Worm (Caenorhabditis elegans) whole organism, L4/young adult: ENCODE data around the gene dnj-15.
"Not testable (repeated sequence)": the region's sequence is repeated elsewhere in the genome, so short reads cannot be mapped to it uniquely, and the experiment has no call there.

Experiments
- W03F9.2 ChIP-seq: fragments of 150-350 bp; optimal IDR thresholded peaks from 2 replicates; lab custom pipeline; 2014; ENCODE audit warnings: missing biosample characterization, missing genetic modification characterization
- dao-5 ChIP-seq: sonication (generic microtip); optimal IDR thresholded peaks from 2 replicates; lab custom pipeline; 2016; ENCODE audit warnings: missing genotype, missing genetic modification characterization, moderate library complexity, missing compliant biosample characterization
- him-1 ChIP-seq: sonication (generic microtip); optimal IDR thresholded peaks from 2 replicates; lab custom pipeline; 2016; ENCODE audit warnings: missing genotype, missing genetic modification reagents, missing genetic modification characterization, missing compliant biosample characterization

Gene dnj-15

ce11 chrIV:4167296-4167695 is 8.9 kb upstream of the dnj-15 start:
- TF ChIP-seq W03F9.2 (tag; lab: Kevin White, UChicago) (no peak), dao-5 (no peak), him-1 (tag; lab: Kevin White, UChicago) (no peak)

DNA sequence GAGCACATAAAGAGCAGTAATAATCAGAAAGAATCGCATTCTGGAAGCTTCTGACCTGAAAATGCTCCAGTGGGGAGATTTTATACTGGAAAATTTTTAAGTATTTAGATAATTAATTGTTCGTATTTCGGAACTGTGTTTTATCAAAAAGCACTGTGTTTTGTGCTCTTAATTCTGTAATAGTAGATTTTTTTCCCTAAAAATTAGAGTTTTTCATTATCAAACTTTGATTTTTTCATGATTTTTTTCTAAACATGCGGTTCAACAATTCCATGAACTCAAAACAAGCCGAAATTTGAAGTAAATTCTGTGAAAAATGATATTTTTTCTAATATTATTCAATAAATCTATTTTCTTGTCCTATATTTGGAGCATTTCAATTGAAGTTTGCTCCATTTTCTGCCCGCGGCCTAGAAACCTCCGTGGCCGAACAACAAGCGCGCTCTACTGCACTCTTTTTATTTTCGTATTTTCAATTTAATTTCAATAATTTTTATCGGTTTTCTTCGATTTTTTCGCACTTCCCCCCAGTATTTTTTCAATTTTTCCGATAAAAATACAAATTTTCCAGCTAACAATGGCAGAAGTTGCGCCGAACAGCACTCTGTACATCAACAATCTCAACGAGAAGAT is 4.5 kb upstream of the dnj-15 start, which contains the start of the genes K08D10.13 and rnp-2:
TSS of gene K08D10.13 (minus strand) at position 51 of the 633 bp plus-strand sequence.
TSS of gene rnp-2 (plus strand) at position 546 of the 633 bp plus-strand sequence.
- TF ChIP-seq W03F9.2 (tag; lab: Kevin White, UChicago) = peak; percentile 64
- TF ChIP-seq dao-5 = no peak

- TF ChIP-seq him-1 (tag; lab: Kevin White, UChicago) = no peak
- TF ChIP-seq dao-5 = no peak
- TF ChIP-seq W03F9.2 (tag; lab: Kevin White, UChicago) = no peak
These were observed 3.9 kb upstream of the dnj-15 start for ce11 chrIV:4172242-4172641.

DNA sequence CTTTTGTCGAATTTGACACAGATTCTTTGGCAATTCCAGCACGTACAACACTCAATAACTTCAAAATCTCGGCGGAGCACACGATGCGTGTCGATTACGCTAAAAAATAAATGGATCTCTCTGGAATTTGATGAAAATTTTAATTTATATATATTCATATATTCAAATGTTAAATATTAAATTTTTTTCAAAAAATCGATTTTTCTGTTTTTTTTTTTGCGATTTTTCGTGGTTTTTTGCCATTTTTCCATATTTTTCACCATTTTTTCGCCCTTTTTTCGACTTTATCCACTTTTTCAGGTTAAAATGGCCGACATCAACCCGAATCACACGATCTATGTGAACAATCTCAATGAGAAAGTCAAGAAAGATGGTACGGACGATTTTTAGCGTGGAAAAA is 2.4 kb upstream of the dnj-15 start, which contains the start of gene rnp-3:
TSS of gene rnp-3 (plus strand) at position 301 of the 400 bp plus-strand sequence.
- no peak for TF ChIP-seq W03F9.2 (tag; lab: Kevin White, UChicago)
- TF ChIP-seq him-1 (tag; lab: Kevin White, UChicago) = no peak
- TF ChIP-seq dao-5 = no peak

- TF ChIP-seq him-1 (tag; lab: Kevin White, UChicago) (no peak), W03F9.2 (tag; lab: Kevin White, UChicago) (no peak), dao-5 (no peak)
These were observed 471 bp downstream of the dnj-15 start for ce11 chrIV:4176659-4177058.

ce11 chrIV:4177560-4177959 is 1.4 kb downstream of the dnj-15 start:
- TF ChIP-seq dao-5 (no peak), him-1 (tag; lab: Kevin White, UChicago) (no peak), W03F9.2 (tag; lab: Kevin White, UChicago) (no peak)

DNA sequence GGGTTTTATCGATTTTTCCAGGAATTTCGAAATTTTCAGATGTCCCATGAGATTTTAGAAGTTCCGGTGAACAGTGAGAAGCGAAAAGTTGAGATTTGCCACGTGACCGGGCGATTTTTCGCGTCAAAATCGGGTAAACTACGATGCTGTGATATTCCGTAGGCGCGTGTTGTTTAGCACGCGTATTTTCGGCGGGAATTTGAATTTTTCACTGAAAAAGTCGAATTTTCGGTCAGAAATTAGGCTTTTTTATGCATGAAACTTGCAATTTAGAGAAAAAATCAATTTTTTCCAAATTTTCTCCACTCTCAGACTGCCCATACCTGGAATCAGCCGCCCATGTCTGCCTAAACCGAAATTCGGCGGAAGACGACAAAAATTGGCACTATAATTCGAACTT is 2.2 kb downstream of the dnj-15 start, which contains the start of gene tsen-34:
TSS of gene tsen-34 (plus strand) at position 34 of the 400 bp plus-strand sequence.
- TF ChIP-seq dao-5 = no peak
- no peak for TF ChIP-seq him-1 (tag; lab: Kevin White, UChicago)
- no peak for TF ChIP-seq W03F9.2 (tag; lab: Kevin White, UChicago)

DNA sequence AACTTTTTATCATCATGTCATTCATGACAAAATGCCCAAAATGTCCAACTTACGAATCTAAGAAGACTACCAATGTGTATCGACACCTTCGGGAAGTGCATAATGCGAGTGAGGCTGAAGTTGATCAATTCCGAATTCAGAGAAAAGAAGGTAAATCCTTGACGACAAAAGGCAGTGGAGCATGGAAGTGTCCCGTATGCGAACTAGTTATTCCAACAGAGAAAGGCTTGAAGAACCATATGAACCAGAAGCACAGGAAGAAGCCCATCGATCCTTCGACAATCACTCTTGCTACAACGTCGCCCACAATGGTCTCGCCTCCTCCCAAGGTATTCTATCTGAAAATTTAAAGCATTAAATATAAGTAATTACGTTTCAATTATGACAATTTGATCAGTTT is 9.9 kb downstream of the dnj-15 start, which contains the start of gene K08D10.11:
TSS of gene K08D10.11 (minus strand) at position 101 of the 400 bp plus-strand sequence.
- not testable (repeated sequence) for TF ChIP-seq dao-5; W03F9.2 (tag; lab: Kevin White, UChicago); him-1 (tag; lab: Kevin White, UChicago)

- not testable (repeated sequence) for TF ChIP-seq W03F9.2 (tag; lab: Kevin White, UChicago); him-1 (tag; lab: Kevin White, UChicago); dao-5
These were observed 20.5 kb downstream of the dnj-15 start, which contains the start of gene K06B9.6 for ce11 chrIV:4196729-4197128. Gene K06B9.6 (minus strand): TSS chrIV:4196829.

DNA sequence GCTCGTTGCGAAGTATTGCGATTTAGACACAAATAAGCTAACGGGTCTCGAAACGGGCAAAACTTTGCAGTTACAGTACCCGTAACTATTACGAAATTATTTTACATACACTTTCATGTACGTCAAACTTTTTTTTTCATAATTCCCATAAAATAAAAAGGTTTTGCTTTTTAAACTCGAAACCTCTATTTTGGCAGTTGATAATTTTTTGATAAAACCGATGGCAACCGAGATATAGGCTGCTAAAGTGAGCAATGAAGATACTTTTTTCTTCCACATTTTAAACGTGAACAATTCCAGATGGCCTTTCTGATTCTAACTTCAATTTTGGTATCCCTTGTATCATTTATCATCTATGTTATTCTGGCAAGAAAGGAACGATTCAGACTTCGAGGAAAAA is 21.0 kb downstream of the dnj-15 start, which contains the start of gene cyp-25A6:
TSS of gene cyp-25A6 (plus strand) at position 301 of the 400 bp plus-strand sequence.
- not testable (repeated sequence) for TF ChIP-seq dao-5; him-1 (tag; lab: Kevin White, UChicago); W03F9.2 (tag; lab: Kevin White, UChicago)

DNA sequence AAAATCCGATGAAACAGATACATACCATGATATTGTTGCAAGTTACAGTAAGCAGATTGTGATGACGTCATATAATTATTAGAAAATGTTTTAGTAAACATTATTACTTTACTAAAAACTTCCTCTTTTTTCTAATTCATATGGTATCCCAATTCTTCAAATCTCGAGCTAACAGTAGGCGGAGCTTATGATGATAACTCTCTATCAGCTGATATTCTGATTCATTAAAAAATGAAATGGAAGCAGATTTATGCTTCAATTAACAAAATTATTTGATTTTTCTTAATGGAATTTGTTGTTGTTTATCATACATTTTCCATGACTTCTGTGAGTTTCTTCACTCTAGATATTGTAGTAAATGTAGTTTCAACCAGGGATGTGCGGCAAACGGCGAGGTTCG is 28.1 kb downstream of the dnj-15 start, which contains the start of gene pax-2:
TSS of gene pax-2 (minus strand) at position 101 of the 400 bp plus-strand sequence.
- TF ChIP-seq W03F9.2 (tag; lab: Kevin White, UChicago) = no peak
- TF ChIP-seq dao-5 = no peak
- no peak for TF ChIP-seq him-1 (tag; lab: Kevin White, UChicago)

- TF ChIP-seq W03F9.2 (tag; lab: Kevin White, UChicago) (no peak), him-1 (tag; lab: Kevin White, UChicago) (no peak), dao-5 (no peak)
These were observed 30.9 kb downstream of the dnj-15 start, which contains the start of gene osgn-1 for ce11 chrIV:4207088-4207487. Gene osgn-1 (plus strand): TSS chrIV:4207388.

ce11 chrIV:4209084-4209483 is 32.9 kb downstream of the dnj-15 start:
- TF ChIP-seq W03F9.2 (tag; lab: Kevin White, UChicago) (no peak), him-1 (tag; lab: Kevin White, UChicago) (no peak), dao-5 (no peak)

DNA sequence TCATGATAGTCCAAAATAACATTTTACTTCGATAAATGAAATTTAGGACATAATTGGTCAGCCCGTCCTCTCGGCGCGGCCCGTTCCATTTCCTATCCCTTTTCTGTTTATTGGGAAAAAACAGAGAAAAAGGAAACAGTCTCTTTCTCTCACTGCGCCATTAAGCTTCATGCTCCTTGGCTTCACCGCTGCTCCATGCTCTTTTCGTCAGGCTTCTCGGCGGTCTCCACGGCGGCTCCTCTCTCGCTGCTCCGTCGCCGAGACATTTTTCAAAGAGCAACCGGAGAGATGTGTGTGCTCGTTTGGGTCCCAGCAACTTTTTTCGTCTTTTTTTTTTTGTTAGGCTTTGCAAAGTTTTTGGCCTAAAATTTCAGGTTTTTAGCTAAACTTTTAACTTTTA is 34.7 kb downstream of the dnj-15 start:
- TF ChIP-seq dao-5 = no peak
- no peak for TF ChIP-seq W03F9.2 (tag; lab: Kevin White, UChicago)
- peak; percentile 27 for TF ChIP-seq him-1 (tag; lab: Kevin White, UChicago)
